Worm (Caenorhabditis elegans) whole organism, L2 larva: Measurements from ENCODE around the gene R11D1.1.

Experiments
- aly-2 ChIP-seq: fragments of 150-350 bp; optimal IDR thresholded peaks from 2 replicates; lab custom pipeline; 2014; ENCODE audit warnings: missing biosample characterization, missing genetic modification characterization
- ceh-82 ChIP-seq: fragments of 150-350 bp; optimal IDR thresholded peaks from 2 replicates; lab custom pipeline; 2014; ENCODE audit warnings: missing biosample characterization, missing genetic modification characterization
- fos-1 ChIP-seq: fragments of 150-350 bp; optimal IDR thresholded peaks from 2 replicates; lab custom pipeline; 2014; ENCODE audit warnings: missing biosample characterization, missing genetic modification characterization
- lin-13 ChIP-seq: fragments of 150-350 bp; optimal IDR thresholded peaks from 2 replicates; lab custom pipeline; 2014; ENCODE audit warnings: missing biosample characterization, missing genetic modification reagents, missing genetic modification characterization
- lsy-2 ChIP-seq, 2 experiments: fragments of 150-350 bp in 1 of 2; sonication (generic microtip) in 1 of 2; optimal IDR thresholded peaks; 2 replicates each; lab custom pipeline; 2014 to 2017; ENCODE audit warnings: missing biosample characterization in 2 of 2, missing genetic modification characterization in 2 of 2
- nhr-12 ChIP-seq: fragments of 150-350 bp; optimal IDR thresholded peaks from 2 replicates; lab custom pipeline; 2014; ENCODE audit warnings: missing biosample characterization, missing genetic modification characterization
- nhr-129 ChIP-seq: fragments of 150-350 bp; optimal IDR thresholded peaks from 2 replicates; lab custom pipeline; 2014; ENCODE audit warnings: missing biosample characterization, missing genetic modification characterization
- nhr-25 ChIP-seq: fragments of 150-350 bp; sonication (generic microtip); optimal IDR thresholded peaks from 3 replicates; lab custom pipeline; 2014; ENCODE audit warnings: missing biosample characterization, missing genetic modification characterization
- nhr-77 ChIP-seq: fragments of 150-350 bp; optimal IDR thresholded peaks from 2 replicates; lab custom pipeline; 2014; ENCODE audit warnings: missing biosample characterization, missing genetic modification characterization
- snpc-4 ChIP-seq: fragments of 150-350 bp; optimal IDR thresholded peaks from 2 replicates; lab custom pipeline; 2014; ENCODE audit warnings: missing biosample characterization, missing genetic modification characterization

DNA sequence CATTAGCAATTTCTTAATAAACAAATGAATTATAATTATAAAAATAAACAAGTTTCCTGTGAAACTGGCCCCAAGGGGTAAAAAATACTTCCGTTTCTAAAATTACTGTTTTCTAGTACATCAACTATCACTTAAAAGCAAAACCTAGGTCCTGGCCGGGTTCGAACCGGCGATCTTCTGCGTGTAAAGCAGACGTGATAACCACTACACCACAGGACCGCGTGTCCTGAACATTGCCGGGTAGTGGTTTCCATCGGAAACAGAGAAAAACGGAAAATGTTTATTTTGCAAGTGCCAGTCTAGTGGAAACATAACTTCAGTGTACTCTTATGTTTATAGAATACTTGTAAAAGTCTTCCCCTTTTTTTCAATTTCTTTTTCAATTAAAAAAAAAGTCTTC, 21.0 kb upstream of the R11D1.1 start:
- TF ChIP-seq fos-1 (tag; lab: Kevin White, UChicago) (peak; percentile 3), nhr-129 (tag; lab: Kevin White, UChicago) (no peak), snpc-4 (tag; lab: Kevin White, UChicago) (no peak), nhr-25 (tag; lab: Kevin White, UChicago) (no peak), lin-13 (GFP tag; lab: Kevin White, UChicago) (no peak), nhr-12 (tag; lab: Kevin White, UChicago) (no peak), lsy-2 (tag; optimal IDR thresholded peaks at IDR 0.05; lab: Kevin White, UChicago) (no peak), aly-2 (no peak), nhr-77 (tag; lab: Kevin White, UChicago) (no peak), ceh-82 (tag; lab: Kevin White, UChicago) (no peak)
